Fruit fly (Drosophila melanogaster) whole organism, embryonic: ENCODE data around the gene Ntf-2r.

ENCODE experiments used
- Abd-B ChIP-seq: fragments of 200-800 bp; sonication (Bioruptor generic); optimal IDR thresholded peaks from 2 replicates; lab custom pipeline; 2018; ENCODE audit warnings: missing biosample characterization, mild to moderate bottlenecking, missing genetic modification characterization, moderate library complexity
- Atf6 ChIP-seq: fragments of 200-800 bp; sonication (Bioruptor generic); IDR thresholded peaks from 2 replicates; pipeline ENCODE4 v1.3.6; 2022; ENCODE audit warnings: missing biosample characterization, missing genetic modification characterization
- CG10959 ChIP-seq: fragments of 200-800 bp; sonication (Bioruptor generic); IDR thresholded peaks from 2 replicates; pipeline ENCODE4 v1.3.6; 2022; ENCODE audit warnings: missing biosample characterization, missing genetic modification characterization
- CG10979 ChIP-seq: fragments of 200-800 bp; sonication (Bioruptor generic); optimal IDR thresholded peaks from 2 replicates; lab custom pipeline; 2018; ENCODE audit warnings: missing biosample characterization, mild to moderate bottlenecking, missing genetic modification characterization, moderate library complexity
- CG12391 ChIP-seq: fragments of 200-800 bp; sonication (Bioruptor generic); optimal IDR thresholded peaks from 3 replicates; lab custom pipeline; 2018; ENCODE audit warnings: missing biosample characterization, mild to moderate bottlenecking, missing genetic modification characterization, moderate library complexity
- CG12744 ChIP-seq: fragments of 200-800 bp; sonication (Bioruptor generic); optimal IDR thresholded peaks from 2 replicates; lab custom pipeline; 2016; ENCODE audit warnings: missing biosample characterization, missing genetic modification characterization
- CG13424 ChIP-seq: fragments of 200-800 bp; sonication (Bioruptor generic); optimal IDR thresholded peaks from 2 replicates; lab custom pipeline; 2019; ENCODE audit warnings: missing biosample characterization, mild to moderate bottlenecking, missing genetic modification characterization, moderate library complexity
- CG14050 ChIP-seq: fragments of 200-800 bp; sonication (Bioruptor generic); IDR thresholded peaks from 3 replicates; pipeline ENCODE4 v1.3.6; 2022; ENCODE audit warnings: missing biosample characterization, missing genetic modification characterization
- CG15601 ChIP-seq: fragments of 200-800 bp; sonication (Bioruptor generic); optimal IDR thresholded peaks from 3 replicates; lab custom pipeline; 2019; ENCODE audit warnings: missing biosample characterization, mild to moderate bottlenecking, missing genetic modification characterization, moderate library complexity
- CG1647 ChIP-seq: fragments of 200-800 bp; sonication (Bioruptor generic); optimal IDR thresholded peaks from 3 replicates; lab custom pipeline; 2016; ENCODE audit warnings: missing biosample characterization, missing genetic modification characterization
- CG17612 ChIP-seq: fragments of 200-800 bp; sonication (Bioruptor generic); IDR thresholded peaks from 2 replicates; pipeline ENCODE4 v1.3.6; 2022; ENCODE audit warnings: missing biosample characterization, missing genetic modification characterization
- CG1792 ChIP-seq: fragments of 200-800 bp; sonication (Bioruptor generic); optimal IDR thresholded peaks from 2 replicates; lab custom pipeline; 2016; ENCODE audit warnings: missing biosample characterization, missing genetic modification characterization
- CG4328 ChIP-seq: fragments of 200-800 bp; sonication (Bioruptor generic); optimal IDR thresholded peaks from 3 replicates; lab custom pipeline; 2017; ENCODE audit warnings: missing biosample characterization, missing genetic modification reagents, missing genetic modification characterization
- CG4820 ChIP-seq: fragments of 200-800 bp; sonication (Bioruptor generic); optimal IDR thresholded peaks from 3 replicates; lab custom pipeline; 2016; ENCODE audit warnings: missing biosample characterization, missing genetic modification characterization
- CG7271 ChIP-seq: fragments of 200-800 bp; sonication (Bioruptor generic); optimal IDR thresholded peaks from 2 replicates; lab custom pipeline; 2018; ENCODE audit warnings: missing biosample characterization, mild to moderate bottlenecking, missing genetic modification characterization, moderate library complexity
- CG8281 ChIP-seq: fragments of 200-800 bp; sonication (Bioruptor generic); optimal IDR thresholded peaks from 2 replicates; lab custom pipeline; 2018; ENCODE audit warnings: missing biosample characterization, mild to moderate bottlenecking, missing genetic modification characterization, moderate library complexity
- D19A ChIP-seq: fragments of 200-800 bp; optimal IDR thresholded peaks from 3 replicates; lab custom pipeline; 2019; ENCODE audit warnings: missing biosample characterization, mild to moderate bottlenecking, missing genetic modification characterization, moderate library complexity
- Doc3 ChIP-seq: fragments of 200-800 bp; sonication (Bioruptor generic); IDR thresholded peaks from 3 replicates; pipeline ENCODE4 v1.3.6; 2022; ENCODE audit warnings: missing biosample characterization, missing genetic modification characterization; ENCODE audit not compliant: partially characterized antibody
- Drgx ChIP-seq: fragments of 200-800 bp; sonication (Bioruptor generic); IDR thresholded peaks from 2 replicates; pipeline ENCODE4 v1.3.6; 2022; ENCODE audit warnings: missing biosample characterization, missing genetic modification characterization
- E2f1 ChIP-seq: fragments of 200-800 bp; sonication (Bioruptor generic); IDR thresholded peaks from 2 replicates; pipeline ENCODE4 v1.3.6; 2022; ENCODE audit warnings: missing biosample characterization, missing genetic modification characterization
- E2f2 ChIP-seq: fragments of 200-800 bp; sonication (Bioruptor generic); IDR thresholded peaks from 2 replicates; pipeline ENCODE4 v1.3.6; 2022; ENCODE audit warnings: missing biosample characterization, missing genetic modification characterization
- MTF-1 ChIP-seq: fragments of 200-800 bp; sonication (Bioruptor generic); optimal IDR thresholded peaks from 2 replicates; lab custom pipeline; 2018; ENCODE audit warnings: missing biosample characterization, mild to moderate bottlenecking, missing genetic modification characterization, borderline replicate concordance
- Mad ChIP-seq: fragments of 200-800 bp; sonication (Bioruptor generic); optimal IDR thresholded peaks from 2 replicates; lab custom pipeline; 2016; ENCODE audit warnings: missing biosample characterization, missing genetic modification characterization
- Ptx1 ChIP-seq: fragments of 200-800 bp; sonication (Bioruptor generic); IDR thresholded peaks from 2 replicates; pipeline ENCODE4 v1.3.6; 2022; ENCODE audit warnings: missing biosample characterization, missing genetic modification characterization
- Rx ChIP-seq: fragments of 200-800 bp; sonication (Bioruptor generic); IDR thresholded peaks from 2 replicates; pipeline ENCODE4 v1.3.6; 2022; ENCODE audit warnings: missing biosample characterization, missing genetic modification characterization
- Usf ChIP-seq: fragments of 200-800 bp; sonication (Bioruptor generic); optimal IDR thresholded peaks from 2 replicates; lab custom pipeline; 2017; ENCODE audit warnings: missing genotype, missing biosample characterization, missing genetic modification characterization
- ase ChIP-seq: fragments of 200-800 bp; sonication (Bioruptor generic); IDR thresholded peaks from 3 replicates; pipeline ENCODE4 v1.3.6; 2022; ENCODE audit warnings: missing biosample characterization, missing genetic modification characterization
- ato ChIP-seq: fragments of 200-800 bp; sonication (Bioruptor generic); IDR thresholded peaks from 2 replicates; pipeline ENCODE4 v1.3.6; 2022; ENCODE audit warnings: missing biosample characterization, missing genetic modification characterization; ENCODE audit not compliant: partially characterized antibody
- bowl ChIP-seq: fragments of 200-800 bp; sonication (Bioruptor generic); IDR thresholded peaks from 2 replicates; pipeline ENCODE4 v1.3.6; 2022; ENCODE audit warnings: missing biosample characterization, missing genetic modification characterization
- crp ChIP-seq, 2 experiments: fragments of 200-800 bp; sonication (Bioruptor generic); optimal IDR thresholded peaks; 2 replicates in 1 of 2; 3 replicates in 1 of 2; lab custom pipeline; 2017; ENCODE audit warnings: missing biosample characterization in 2 of 2, missing genetic modification characterization in 2 of 2, mild to moderate bottlenecking in 1 of 2, moderate library complexity in 1 of 2
- cwo ChIP-seq: fragments of 200-800 bp; sonication (Bioruptor generic); optimal IDR thresholded peaks from 3 replicates; lab custom pipeline; 2017; ENCODE audit warnings: missing biosample characterization, missing genetic modification characterization, mild to moderate bottlenecking, moderate library complexity, missing genetic modification reagents
- ems ChIP-seq: fragments of 200-800 bp; sonication (Bioruptor generic); optimal IDR thresholded peaks from 3 replicates; lab custom pipeline; 2016; ENCODE audit warnings: missing biosample characterization, missing genetic modification characterization
- esg ChIP-seq: fragments of 200-800 bp; sonication (Bioruptor generic); conservative IDR thresholded peaks from 2 replicates; pipeline ENCODE4 v1.3.6; 2022; ENCODE audit warnings: missing biosample characterization, missing genetic modification characterization
- fd3F ChIP-seq: fragments of 200-800 bp; sonication (Bioruptor generic); optimal IDR thresholded peaks from 2 replicates; lab custom pipeline; 2018; ENCODE audit warnings: missing biosample characterization, mild to moderate bottlenecking, missing genetic modification characterization, moderate library complexity
- gce ChIP-seq: fragments of 200-800 bp; sonication (Bioruptor generic); IDR thresholded peaks from 3 replicates; pipeline ENCODE4 v1.3.6; 2022; ENCODE audit warnings: missing biosample characterization, missing genetic modification characterization
- gcm ChIP-seq: fragments of 200-800 bp; sonication (Bioruptor generic); optimal IDR thresholded peaks from 2 replicates; lab custom pipeline; 2019; ENCODE audit warnings: missing biosample characterization, mild to moderate bottlenecking, missing genetic modification characterization, moderate library complexity
- ham ChIP-seq: fragments of 200-800 bp; sonication (Bioruptor generic); IDR thresholded peaks from 2 replicates; pipeline ENCODE4 v1.3.6; 2022; ENCODE audit warnings: missing biosample characterization, missing genetic modification characterization
- jumu ChIP-seq: fragments of 200-800 bp; sonication (Bioruptor generic); optimal IDR thresholded peaks from 3 replicates; lab custom pipeline; 2016; ENCODE audit warnings: missing biosample characterization, missing genetic modification characterization
- ken ChIP-seq: fragments of 200-800 bp; sonication (Bioruptor generic); IDR thresholded peaks from 3 replicates; pipeline ENCODE4 v1.3.6; 2022; ENCODE audit warnings: missing biosample characterization, missing genetic modification characterization
- kni ChIP-seq: fragments of 200-800 bp; sonication (Bioruptor generic); optimal IDR thresholded peaks from 3 replicates; lab custom pipeline; 2017; ENCODE audit warnings: mild to moderate bottlenecking, missing biosample characterization, missing genetic modification reagents, missing genetic modification characterization
- lmd ChIP-seq: fragments of 200-800 bp; sonication (Bioruptor generic); IDR thresholded peaks from 2 replicates; pipeline ENCODE4 v1.3.6; 2022; ENCODE audit warnings: missing biosample characterization, missing genetic modification characterization
- lov ChIP-seq, 2 experiments: fragments of 200-800 bp in 1 of 2; fragments of >200 bp in 1 of 2; sonication (Bioruptor generic) in 1 of 2; IDR thresholded peaks in 1 of 2; optimal IDR thresholded peaks in 1 of 2; 2 replicates in 1 of 2; 3 replicates in 1 of 2; pipeline versions ENCODE4 v1.3.6 to Lab custom; 2017 to 2022; ENCODE audit warnings: missing biosample characterization in 1 of 2, missing genetic modification characterization in 1 of 2
- pan ChIP-seq, 4 experiments: fragments of >200 bp in 3 of 4; fragments of 200-800 bp in 1 of 4; sonication (Bioruptor generic) in 1 of 4; optimal IDR thresholded peaks in 3 of 4; IDR thresholded peaks in 1 of 4; 2 replicates each; pipeline versions ENCODE4 v1.3.6 to Lab custom; 2017 to 2022; ENCODE audit warnings: missing biosample characterization in 2 of 4, missing genetic modification characterization in 2 of 4, mixed read lengths in 1 of 4
- peb ChIP-seq: fragments of 200-800 bp; sonication (Bioruptor generic); IDR thresholded peaks from 2 replicates; pipeline ENCODE4 v1.3.6; 2022; ENCODE audit warnings: missing biosample characterization, missing genetic modification characterization
- pho ChIP-seq: fragments of 200-800 bp; sonication (Bioruptor generic); optimal IDR thresholded peaks from 2 replicates; lab custom pipeline; 2016; ENCODE audit warnings: missing biosample characterization, missing genetic modification characterization
- pita ChIP-seq: fragments of 200-800 bp; sonication (Bioruptor generic); optimal IDR thresholded peaks from 2 replicates; lab custom pipeline; 2017; ENCODE audit warnings: missing biosample characterization, mild to moderate bottlenecking, missing genetic modification characterization
- pros ChIP-seq: fragments of 200-800 bp; sonication (Bioruptor generic); optimal IDR thresholded peaks from 3 replicates; lab custom pipeline; 2019; ENCODE audit warnings: missing biosample characterization, mild to moderate bottlenecking, missing genetic modification characterization, moderate library complexity
- twi ChIP-seq: fragments of 200-800 bp; optimal IDR thresholded peaks from 2 replicates; lab custom pipeline; 2019; ENCODE audit warnings: missing biosample characterization, mild to moderate bottlenecking, missing genetic modification characterization, moderate library complexity
- vnd ChIP-seq: fragments of 200-800 bp; sonication (Bioruptor generic); IDR thresholded peaks from 3 replicates; pipeline ENCODE4 v1.3.6; 2022; ENCODE audit warnings: missing biosample characterization, missing genetic modification characterization; ENCODE audit not compliant: partially characterized antibody

Ntf-2r gene

DNA sequence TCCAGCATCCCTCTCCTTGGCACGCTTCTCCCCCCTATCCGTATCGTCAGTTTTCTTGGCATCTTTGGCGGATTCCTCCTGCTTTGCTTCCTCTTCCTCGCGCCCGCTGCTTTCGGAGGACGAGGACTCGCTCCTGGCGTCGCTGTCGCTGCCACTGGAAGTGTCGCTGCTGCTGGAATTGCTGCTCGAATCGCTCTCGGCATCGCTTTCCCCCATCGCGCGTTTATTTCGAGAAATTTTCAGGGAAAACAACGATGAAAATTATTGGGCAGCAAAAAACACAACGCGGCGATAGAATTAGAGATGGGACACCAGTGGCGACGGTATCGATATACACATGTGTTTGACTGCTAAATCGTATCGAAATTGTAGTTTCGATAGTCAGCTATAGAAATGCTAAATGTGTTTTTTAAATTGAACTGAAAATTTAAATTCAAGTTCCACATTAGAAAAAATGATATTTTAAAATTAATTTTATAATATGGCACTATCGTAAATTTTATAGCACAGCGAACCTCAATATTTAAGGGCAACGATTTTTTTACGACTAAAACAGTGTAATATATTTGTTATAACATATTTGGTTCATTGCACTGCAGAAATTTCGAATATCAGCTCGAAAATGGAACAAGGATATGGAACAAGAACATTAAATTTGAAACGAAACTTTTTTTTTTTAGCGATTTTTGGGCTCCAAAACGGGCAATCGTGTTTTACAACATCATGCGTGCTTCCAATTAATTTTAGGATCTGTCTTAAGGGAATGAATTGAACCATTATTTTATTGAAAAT is 5.6 kb upstream of the Ntf-2r start, which contains the start of gene ncm (continued):
- TF ChIP-seq E2f2 (GFP tag; lab: Robert Waterston, UW) (peak; percentile 49), CG12391 (tag; lab: Kevin White, UChicago) (peak; percentile 56), CG12744 (no peak), CG13424 (tag; lab: Kevin White, UChicago) (peak; percentile 12), CG4328 (no peak), pan (optimal IDR thresholded peaks at IDR 0.05; lab: Kevin White, UChicago) (no peak), pan (GFP tag; optimal IDR thresholded peaks at IDR 0.05 in 1 of 2, IDR thresholded peaks at IDR 0.05 in 1 of 2) (no peak), Doc3 (GFP tag; lab: Robert Waterston, UW) (peak; percentile 77), fd3F (GFP tag; lab: Kevin White, UChicago) (no peak), CG4820 (no peak), lmd (GFP tag; lab: Robert Waterston, UW) (no peak), Mad (GFP tag; lab: Kevin White, UChicago) (peak; percentile 10), bowl (GFP tag; lab: Robert Waterston, UW) (no peak), CG17612 (GFP tag; lab: Robert Waterston, UW) (no peak), pita (GFP tag; lab: Kevin White, UChicago) (no peak), CG15601 (peak; percentile 19), ase (GFP tag; lab: Robert Waterston, UW) (no peak), Drgx (no peak), Ptx1 (GFP tag; lab: Robert Waterston, UW) (no peak), twi (no peak), CG7271 (tag; lab: Kevin White, UChicago) (no peak), ems (GFP tag; lab: Kevin White, UChicago) (no peak), esg (GFP tag; lab: Robert Waterston, UW) (no peak), Atf6 (GFP tag; lab: Robert Waterston, UW) (no peak), lov (optimal IDR thresholded peaks at IDR 0.05; lab: Kevin White, UChicago) (no peak), lov (GFP tag; IDR thresholded peaks at IDR 0.05; lab: Robert Waterston, UW) (no peak), ham (GFP tag; lab: Robert Waterston, UW) (no peak), pho (GFP tag; lab: Kevin White, UChicago) (no peak), gcm (GFP tag; lab: Kevin White, UChicago) (no peak), CG1647 (no peak), D19A (tag; lab: Kevin White, UChicago) (no peak), jumu (GFP tag; lab: Kevin White, UChicago) (no peak), gce (GFP tag; lab: Robert Waterston, UW) (no peak), Abd-B (GFP tag; lab: Kevin White, UChicago) (no peak), ken (no peak), vnd (peak; percentile 80), CG8281 (no peak), CG14050 (GFP tag; lab: Robert Waterston, UW) (no peak), kni (GFP tag; lab: Kevin White, UChicago) (no peak), MTF-1 (GFP tag; lab: Kevin White, UChicago) (no peak), Rx (GFP tag; lab: Robert Waterston, UW) (no peak), cwo (GFP tag; lab: Kevin White, UChicago) (no peak), E2f1 (GFP tag; lab: Robert Waterston, UW) (no peak), crp (GFP tag; optimal IDR thresholded peaks at IDR 0.05; lab: Kevin White, UChicago) (no peak), CG1792 (GFP tag; lab: Kevin White, UChicago) (no peak), pros (GFP tag; lab: Kevin White, UChicago) (no peak), CG10979 (tag; lab: Kevin White, UChicago) (no peak), Usf (GFP tag; lab: Kevin White, UChicago) (no peak), ato (GFP tag; lab: Robert Waterston, UW) (peak; percentile 72), peb (GFP tag; lab: Robert Waterston, UW) (no peak), CG10959 (GFP tag; lab: Robert Waterston, UW) (no peak)
